Worm (Caenorhabditis elegans) whole organism, L4/young adult: ENCODE measurements around the gene smu-2.
A peak's percentile ranks its signal among the peaks of the same experiment; 100 is the strongest.
"Not testable (repeated sequence)": the region's sequence is repeated elsewhere in the genome, so short reads cannot be mapped to it uniquely, and the experiment has no call there.

Experiments used
- W03F9.2 ChIP-seq: fragments of 150-350 bp; optimal IDR thresholded peaks from 2 replicates; lab custom pipeline; 2014; ENCODE audit warnings: missing biosample characterization, missing genetic modification characterization
- dao-5 ChIP-seq: sonication (generic microtip); optimal IDR thresholded peaks from 2 replicates; lab custom pipeline; 2016; ENCODE audit warnings: missing genotype, missing genetic modification characterization, moderate library complexity, missing compliant biosample characterization
- him-1 ChIP-seq: sonication (generic microtip); optimal IDR thresholded peaks from 2 replicates; lab custom pipeline; 2016; ENCODE audit warnings: missing genotype, missing genetic modification reagents, missing genetic modification characterization, missing compliant biosample characterization

ce11 chrII:3523547-3523946 lies 41.3 kb downstream of the smu-2 start:
- TF ChIP-seq him-1 (tag; lab: Kevin White, UChicago) (peak; percentile 51), W03F9.2 (tag; lab: Kevin White, UChicago) (peak; percentile 10)
- TF ChIP-seq dao-5 (tag; lab: Kevin White, UChicago), result not testable (repeated sequence)
